Worm (Caenorhabditis elegans) whole organism, L4 larva: ENCODE measurements around the gene epg-3.

ENCODE experiments used
- D1046.2 ChIP-seq: fragments of 200-800 bp; sonication (Bioruptor generic); IDR thresholded peaks from 2 replicates; pipeline ENCODE4 v1.3.6; 2022; ENCODE audit warnings: missing genetic modification characterization, missing compliant biosample characterization
- F26F4.8 ChIP-seq: fragments of 200-800 bp; sonication (Bioruptor generic); conservative IDR thresholded peaks from 2 replicates; pipeline ENCODE4 v1.3.6; 2022; ENCODE audit warnings: missing genetic modification characterization, missing compliant biosample characterization
- F37D6.2 ChIP-seq: sonication (generic microtip); optimal IDR thresholded peaks from 2 replicates; lab custom pipeline; 2016; ENCODE audit warnings: mild to moderate bottlenecking, missing genetic modification characterization, missing compliant biosample characterization
- F49E8.2 ChIP-seq: sonication (generic microtip); optimal IDR thresholded peaks from 2 replicates; lab custom pipeline; 2016; ENCODE audit warnings: missing compliant biosample characterization, mild to moderate bottlenecking, missing genetic modification characterization, borderline replicate concordance
- R02D3.7 ChIP-seq: fragments of 150-350 bp; sonication (generic microtip); optimal IDR thresholded peaks from 3 replicates; lab custom pipeline; 2014; ENCODE audit warnings: missing biosample characterization, missing genetic modification characterization
- Y48G9A.11 ChIP-seq: fragments of 200-800 bp; sonication (Bioruptor generic); IDR thresholded peaks from 2 replicates; pipeline ENCODE4 v1.3.6; 2022; ENCODE audit warnings: missing genetic modification reagents, missing genetic modification characterization, missing compliant biosample characterization
- Y5F2A.4 ChIP-seq: fragments of 200-800 bp; sonication (Bioruptor generic); optimal IDR thresholded peaks from 2 replicates; lab custom pipeline; 2018; ENCODE audit warnings: mild to moderate bottlenecking, missing genetic modification characterization, missing compliant biosample characterization
- Y75B8A.6 ChIP-seq: fragments of 200-800 bp; sonication (Bioruptor generic); IDR thresholded peaks from 2 replicates; pipeline ENCODE4 v1.3.6; 2022; ENCODE audit warnings: missing genetic modification reagents, missing genetic modification characterization, missing compliant biosample characterization
- ZK337.2 ChIP-seq: fragments of 200-800 bp; sonication (Bioruptor generic); IDR thresholded peaks from 2 replicates; pipeline ENCODE4 v1.3.6; 2022; ENCODE audit warnings: missing genetic modification reagents, missing genetic modification characterization, missing compliant biosample characterization
- arid-1 ChIP-seq: fragments of 200-800 bp; sonication (Bioruptor generic); conservative IDR thresholded peaks from 2 replicates; pipeline ENCODE4 v1.3.6; 2022; ENCODE audit warnings: missing genetic modification reagents, missing genetic modification characterization, missing compliant biosample characterization
- ceh-20 ChIP-seq: fragments of 200-800 bp; sonication (Bioruptor generic); IDR thresholded peaks from 2 replicates; pipeline ENCODE4 v1.3.6; 2022; ENCODE audit warnings: missing genetic modification reagents, missing genetic modification characterization, missing compliant biosample characterization
- ceh-44 ChIP-seq: fragments of 200-800 bp; sonication (Bioruptor generic); IDR thresholded peaks from 2 replicates; pipeline ENCODE4 v1.3.6; 2022; ENCODE audit warnings: missing genetic modification reagents, missing genetic modification characterization, missing compliant biosample characterization
- cey-2 ChIP-seq: sonication (generic microtip); optimal IDR thresholded peaks from 3 replicates; lab custom pipeline; 2017; ENCODE audit warnings: missing genetic modification characterization, mild to moderate bottlenecking, missing compliant biosample characterization, antibody characterized with exemption, borderline replicate concordance; ENCODE audit not compliant: insufficient read depth
- ctbp-1 ChIP-seq: fragments of 200-800 bp; sonication (Bioruptor generic); IDR thresholded peaks from 2 replicates; pipeline ENCODE4 v1.3.6; 2022; ENCODE audit warnings: missing genetic modification reagents, missing genetic modification characterization, missing compliant biosample characterization
- daf-16 ChIP-seq, 3 experiments: sonication (generic microtip); optimal IDR thresholded peaks; 2 replicates each; lab custom pipeline; 2016 to 2017; ENCODE audit warnings: missing genetic modification characterization in 3 of 3, missing genetic modification reagents in 3 of 3, mild to moderate bottlenecking in 2 of 3, missing compliant biosample characterization in 2 of 3, missing biosample characterization in 1 of 3, moderate library complexity in 1 of 3
- dmd-8 ChIP-seq: fragments of 200-800 bp; sonication (Bioruptor generic); IDR thresholded peaks from 2 replicates; pipeline ENCODE4 v1.3.6; 2022; ENCODE audit warnings: missing genetic modification characterization, missing compliant biosample characterization
- egl-27 ChIP-seq: sonication (generic microtip); optimal IDR thresholded peaks from 3 replicates; lab custom pipeline; 2017; ENCODE audit warnings: missing biosample characterization, missing genetic modification reagents, missing genetic modification characterization
- fkh-10 ChIP-seq: fragments of 150-350 bp; optimal IDR thresholded peaks from 2 replicates; lab custom pipeline; 2014; ENCODE audit warnings: missing biosample characterization, missing genetic modification reagents, missing genetic modification characterization
- fos-1 ChIP-seq: fragments of 150-350 bp; optimal IDR thresholded peaks from 2 replicates; lab custom pipeline; 2014; ENCODE audit warnings: missing biosample characterization, missing genetic modification characterization
- gei-8 ChIP-seq: fragments of 200-800 bp; sonication (Bioruptor generic); optimal IDR thresholded peaks from 2 replicates; lab custom pipeline; 2018; ENCODE audit warnings: mild to moderate bottlenecking, missing genetic modification characterization, missing compliant biosample characterization
- hmg-1.1 ChIP-seq: fragments of 200-800 bp; sonication (Bioruptor generic); IDR thresholded peaks from 2 replicates; pipeline ENCODE4 v1.3.6; 2022; ENCODE audit warnings: missing genetic modification reagents, missing genetic modification characterization, missing compliant biosample characterization
- lim-7 ChIP-seq: fragments of 200-800 bp; sonication (Bioruptor generic); IDR thresholded peaks from 2 replicates; pipeline ENCODE4 v1.3.6; 2022; ENCODE audit warnings: missing genetic modification characterization, missing compliant biosample characterization
- lin-38 ChIP-seq: fragments of 200-800 bp; sonication (Bioruptor generic); IDR thresholded peaks from 2 replicates; pipeline ENCODE4 v1.3.6; 2022; ENCODE audit warnings: missing genetic modification reagents, missing genetic modification characterization, missing compliant biosample characterization
- lir-3 ChIP-seq: sonication (generic microtip); optimal IDR thresholded peaks from 2 replicates; lab custom pipeline; 2016; ENCODE audit warnings: mild to moderate bottlenecking, missing genetic modification characterization, missing compliant biosample characterization
- mep-1 ChIP-seq: fragments of 150-350 bp; sonication (generic microtip); optimal IDR thresholded peaks from 3 replicates; lab custom pipeline; 2014; ENCODE audit warnings: missing biosample characterization, missing genetic modification characterization
- mes-2 ChIP-seq: sonication (generic microtip); optimal IDR thresholded peaks from 2 replicates; lab custom pipeline; 2016; ENCODE audit warnings: missing genotype, mild to moderate bottlenecking, missing genetic modification characterization, missing compliant biosample characterization; ENCODE audit not compliant: poor library complexity, severe bottlenecking
- mxl-2 ChIP-seq: fragments of 200-800 bp; sonication (Bioruptor generic); conservative IDR thresholded peaks from 2 replicates; pipeline ENCODE4 v1.3.6; 2022; ENCODE audit warnings: missing genetic modification reagents, missing genetic modification characterization, missing compliant biosample characterization
- mxl-3 ChIP-seq: fragments of 200-800 bp; sonication (Bioruptor generic); optimal IDR thresholded peaks from 2 replicates; lab custom pipeline; 2018; ENCODE audit warnings: mild to moderate bottlenecking, missing genetic modification characterization, missing compliant biosample characterization
- nhr-10 ChIP-seq: fragments of 150-350 bp; optimal IDR thresholded peaks from 2 replicates; lab custom pipeline; 2014; ENCODE audit warnings: missing biosample characterization, missing genetic modification characterization
- nhr-102 ChIP-seq: sonication (generic microtip); optimal IDR thresholded peaks from 2 replicates; lab custom pipeline; 2016; ENCODE audit warnings: mild to moderate bottlenecking, missing genetic modification characterization, moderate library complexity, missing compliant biosample characterization
- nhr-11 ChIP-seq: fragments of 150-350 bp; optimal IDR thresholded peaks from 2 replicates; lab custom pipeline; 2014; ENCODE audit warnings: missing biosample characterization, missing genetic modification characterization
- nhr-111 ChIP-seq: fragments of 200-800 bp; sonication (Bioruptor generic); optimal IDR thresholded peaks from 2 replicates; lab custom pipeline; 2018; ENCODE audit warnings: mild to moderate bottlenecking, missing genetic modification characterization, missing compliant biosample characterization
- nhr-25 ChIP-seq: sonication (generic microtip); optimal IDR thresholded peaks from 2 replicates; lab custom pipeline; 2017; ENCODE audit warnings: missing genetic modification characterization, mild to moderate bottlenecking, missing compliant biosample characterization, antibody characterized with exemption, moderate library complexity, borderline replicate concordance; ENCODE audit not compliant: insufficient read depth
- nhr-42 ChIP-seq: fragments of 200-800 bp; sonication (Bioruptor generic); IDR thresholded peaks from 2 replicates; pipeline ENCODE4 v1.3.6; 2022; ENCODE audit warnings: missing genetic modification characterization, missing compliant biosample characterization
- nhr-77 ChIP-seq: fragments of 150-350 bp; optimal IDR thresholded peaks from 2 replicates; lab custom pipeline; 2014; ENCODE audit warnings: missing biosample characterization, missing genetic modification characterization
- rbr-2 ChIP-seq: sonication (generic microtip); optimal IDR thresholded peaks from 2 replicates; lab custom pipeline; 2016; ENCODE audit warnings: missing genotype, missing genetic modification characterization, missing compliant biosample characterization
- set-16 ChIP-seq: fragments of 200-800 bp; sonication (Bioruptor generic); IDR thresholded peaks from 2 replicates; pipeline ENCODE4 v1.3.6; 2022; ENCODE audit warnings: missing genetic modification reagents, missing genetic modification characterization, missing compliant biosample characterization
- skn-1 ChIP-seq: fragments of 150-350 bp; optimal IDR thresholded peaks from 2 replicates; lab custom pipeline; 2014; ENCODE audit warnings: missing biosample characterization, missing genetic modification characterization
- snpc-1.2 ChIP-seq: fragments of 200-800 bp; sonication (Bioruptor generic); IDR thresholded peaks from 2 replicates; pipeline ENCODE4 v1.3.6; 2022; ENCODE audit warnings: missing genetic modification reagents, missing genetic modification characterization, missing compliant biosample characterization
- snpc-4 ChIP-seq: fragments of 150-350 bp; optimal IDR thresholded peaks from 2 replicates; lab custom pipeline; 2014; ENCODE audit warnings: missing biosample characterization, missing genetic modification characterization
- tra-1 ChIP-seq: fragments of 200-800 bp; sonication (Bioruptor generic); IDR thresholded peaks from 2 replicates; pipeline ENCODE4 v1.3.6; 2022; ENCODE audit warnings: missing genetic modification reagents, missing genetic modification characterization, missing compliant biosample characterization
- unc-130 ChIP-seq: sonication (generic microtip); optimal IDR thresholded peaks from 2 replicates; lab custom pipeline; 2016; ENCODE audit warnings: missing genetic modification reagents, missing genetic modification characterization, missing compliant biosample characterization
- vab-7 ChIP-seq: fragments of 200-800 bp; sonication (Bioruptor generic); IDR thresholded peaks from 2 replicates; pipeline ENCODE4 v1.3.6; 2022; ENCODE audit warnings: missing genetic modification reagents, missing genetic modification characterization, missing compliant biosample characterization
- zag-1 ChIP-seq: fragments of 150-350 bp; optimal IDR thresholded peaks from 2 replicates; lab custom pipeline; 2014; ENCODE audit warnings: missing biosample characterization, missing genetic modification characterization
- zfp-2 ChIP-seq: sonication (generic microtip); optimal IDR thresholded peaks from 2 replicates; lab custom pipeline; 2016; ENCODE audit warnings: mild to moderate bottlenecking, missing genetic modification characterization, missing compliant biosample characterization
- zfp-3 ChIP-seq: fragments of 200-800 bp; sonication (Bioruptor generic); conservative IDR thresholded peaks from 2 replicates; pipeline ENCODE4 v1.3.6; 2022; ENCODE audit warnings: missing genetic modification reagents, missing genetic modification characterization, missing compliant biosample characterization
- zip-11 ChIP-seq: fragments of 200-800 bp; sonication (Bioruptor generic); IDR thresholded peaks from 2 replicates; pipeline ENCODE4 v1.3.6; 2022; ENCODE audit warnings: missing genetic modification characterization, missing compliant biosample characterization
- zip-2 ChIP-seq: fragments of 150-350 bp; optimal IDR thresholded peaks from 2 replicates; lab custom pipeline; 2014; ENCODE audit warnings: missing biosample characterization, missing genetic modification characterization
- ztf-11 ChIP-seq: fragments of 150-350 bp; optimal IDR thresholded peaks from 2 replicates; lab custom pipeline; 2014; ENCODE audit warnings: missing biosample characterization, missing genetic modification characterization

Gene epg-3

DNA sequence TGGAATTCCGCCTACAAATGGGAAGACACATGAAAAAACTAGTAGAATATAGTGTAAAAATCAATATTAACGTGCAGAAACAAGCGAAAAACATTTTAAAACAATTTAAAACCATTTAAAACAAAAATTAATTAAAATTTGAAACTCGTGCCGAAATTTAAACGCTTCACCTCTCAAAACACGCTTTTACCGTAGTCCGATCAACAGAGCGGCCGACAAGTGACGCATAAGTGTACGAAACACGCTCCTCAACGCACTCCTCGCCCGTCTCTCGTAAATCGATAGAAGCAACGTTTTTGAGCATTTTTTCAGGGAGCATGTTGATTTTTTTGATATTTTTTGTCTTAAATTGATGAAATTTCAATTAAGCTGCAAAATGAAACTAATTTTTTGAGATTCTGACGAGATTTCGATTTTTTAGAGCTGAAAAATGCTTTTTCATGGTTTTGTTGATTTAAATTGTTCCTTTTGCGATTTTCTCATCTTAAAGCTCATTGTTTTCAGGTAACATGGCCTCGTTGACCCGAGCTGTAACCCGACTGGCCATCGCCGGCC lies 29.5 kb upstream of the epg-3 start, which contains the start of gene cox-5A (continued):
- TF ChIP-seq gei-8 (peak; percentile 68), F37D6.2 (tag; lab: Kevin White, UChicago) (peak; percentile 97), mxl-3 (GFP tag; lab: Kevin White, UChicago) (peak; percentile 90), nhr-11 (tag; lab: Kevin White, UChicago) (peak; percentile 98), hmg-1.1 (GFP tag; lab: Robert Waterston, UW) (peak; percentile 100), egl-27 (tag; lab: Kevin White, UChicago) (no peak), tra-1 (GFP tag; lab: Robert Waterston, UW) (peak; percentile 96), Y75B8A.6 (GFP tag; lab: Robert Waterston, UW) (peak; percentile 94), mxl-2 (GFP tag; lab: Robert Waterston, UW) (peak; percentile 76; the same call in 1 of the 2 replicates), mes-2 (tag; lab: Kevin White, UChicago) (peak; percentile 98), ZK337.2 (GFP tag; lab: Robert Waterston, UW) (peak; percentile 77), F49E8.2 (tag; lab: Kevin White, UChicago) (peak; percentile 92), zfp-2 (peak; percentile 90), daf-16 (GFP tag; optimal IDR thresholded peaks at IDR 0.05; lab: Kevin White, UChicago) (peak; percentile 86 to 94), daf-16 (tag; optimal IDR thresholded peaks at IDR 0.05; lab: Kevin White, UChicago) (peak; percentile 81), ctbp-1 (GFP tag; lab: Robert Waterston, UW) (peak; percentile 98), skn-1 (peak; percentile 88), unc-130 (GFP tag; lab: Kevin White, UChicago) (peak; percentile 95), nhr-10 (tag; lab: Kevin White, UChicago) (peak; percentile 88), nhr-111 (GFP tag; lab: Kevin White, UChicago) (peak; percentile 63), mep-1 (tag; lab: Kevin White, UChicago) (peak; percentile 99), zip-11 (GFP tag; lab: Robert Waterston, UW) (no peak), F26F4.8 (GFP tag; lab: Robert Waterston, UW) (no peak), zfp-3 (peak; percentile 99), R02D3.7 (tag; lab: Kevin White, UChicago) (peak; percentile 43), snpc-4 (tag; lab: Kevin White, UChicago) (peak; percentile 67), arid-1 (GFP tag; lab: Robert Waterston, UW) (peak; percentile 98), nhr-77 (tag; lab: Kevin White, UChicago) (peak; percentile 98), snpc-1.2 (GFP tag; lab: Robert Waterston, UW) (peak; percentile 88), zag-1 (peak; percentile 80), lin-38 (GFP tag; lab: Robert Waterston, UW) (peak; percentile 96)

DNA sequence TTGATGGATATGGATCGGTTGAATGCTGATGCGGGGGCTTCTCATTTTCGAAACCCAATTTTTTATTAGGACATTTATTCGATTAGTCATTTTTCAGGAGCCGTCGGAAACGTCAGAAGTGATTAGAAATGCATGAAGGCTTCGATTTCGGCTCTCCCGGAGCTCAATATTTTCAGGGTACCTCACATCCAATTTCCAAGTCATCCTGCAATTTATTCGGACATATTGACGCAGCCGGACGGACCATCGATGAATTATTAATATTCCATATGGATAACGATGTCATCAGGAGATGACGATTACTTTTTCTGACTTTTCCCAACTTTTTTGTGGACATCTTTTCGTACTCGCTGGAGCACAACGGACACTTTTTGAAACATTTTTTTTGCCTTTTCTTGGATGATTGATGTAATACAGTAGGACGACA lies 27.9 kb upstream of the epg-3 start:
- no peak for TF ChIP-seq dmd-8
- no peak for TF ChIP-seq D1046.2 (GFP tag; lab: Robert Waterston, UW)
- peak; percentile 78 for TF ChIP-seq nhr-102 (tag; lab: Kevin White, UChicago)
- 0 out of 2 replicates have a peak, but pooled peaks have one; percentile 10 for TF ChIP-seq hmg-1.1 (GFP tag; lab: Robert Waterston, UW)
- no peak for TF ChIP-seq fkh-10 (GFP tag; lab: Kevin White, UChicago)
- no peak for TF ChIP-seq ceh-44
- TF ChIP-seq vab-7 (GFP tag; lab: Robert Waterston, UW) = no peak
- TF ChIP-seq unc-130 (GFP tag; lab: Kevin White, UChicago) = no peak
- TF ChIP-seq lir-3 (tag; lab: Kevin White, UChicago) = no peak
- TF ChIP-seq nhr-25 = no peak
- no peak for TF ChIP-seq nhr-10 (tag; lab: Kevin White, UChicago)
- TF ChIP-seq cey-2 (tag; lab: Kevin White, UChicago) = no peak
- TF ChIP-seq Y5F2A.4 (GFP tag; lab: Kevin White, UChicago) = peak; percentile 20
- no peak for TF ChIP-seq fos-1 (tag; lab: Kevin White, UChicago)
- TF ChIP-seq Y48G9A.11 = no peak
- no peak for TF ChIP-seq nhr-42
- no peak for TF ChIP-seq ztf-11 (tag; lab: Kevin White, UChicago)
- no peak for TF ChIP-seq set-16 (GFP tag; lab: Robert Waterston, UW)
- TF ChIP-seq zip-2 (tag; lab: Kevin White, UChicago) = peak; percentile 1
- peak; percentile 71; the same call in 1 of the 2 replicates for TF ChIP-seq snpc-1.2 (GFP tag; lab: Robert Waterston, UW)
- TF ChIP-seq lim-7 (GFP tag; lab: Robert Waterston, UW) = no peak
- TF ChIP-seq ceh-20 (GFP tag; lab: Robert Waterston, UW) = no peak
- no peak for TF ChIP-seq rbr-2 (tag; lab: Kevin White, UChicago)
